Worm (Caenorhabditis elegans): ENCODE measurements around the gene gst-12.
"Not testable (repeated sequence)": the region's sequence is repeated elsewhere in the genome, so short reads cannot be mapped to it uniquely, and the experiment has no call there.

The gst-12 gene

DNA sequence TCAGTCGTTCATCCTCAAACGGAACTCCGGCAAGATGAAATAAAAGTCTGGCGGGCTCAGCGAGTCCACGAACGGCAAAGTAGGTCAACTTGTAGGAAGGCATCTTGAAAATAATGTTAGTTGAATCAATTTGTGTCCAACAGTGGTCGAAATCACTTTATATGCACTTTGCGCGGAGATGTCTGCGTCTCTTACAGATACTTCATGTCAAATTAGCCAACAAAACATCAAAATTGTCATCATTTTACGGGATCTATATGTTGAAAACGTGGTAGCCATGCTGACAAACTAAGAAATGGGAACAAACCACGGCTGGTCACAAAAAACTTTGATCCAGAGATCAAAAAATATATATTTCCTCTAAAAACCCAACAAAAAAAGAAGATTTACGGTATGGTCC is at the start of gene gst-12:
TSS of gene gst-12 (minus strand) at position 254 of the 400 bp plus-strand sequence.
- TF ChIP-seq hmbx-1 (tag; optimal IDR thresholded peaks at IDR 0.05) (no peak), ceh-36 (tag; optimal IDR thresholded peaks at IDR 0.05) (no peak), tra-4 (tag; optimal IDR thresholded peaks at IDR 0.05) (no peak), B0310.2 (tag; optimal IDR thresholded peaks at IDR 0.05) (no peak), ceh-13 (GFP tag; optimal IDR thresholded peaks at IDR 0.05) (no peak), hnd-1 (tag; optimal IDR thresholded peaks at IDR 0.05) (no peak), F13C5.2 (tag; optimal IDR thresholded peaks at IDR 0.05) (no peak), tbx-11 (GFP tag; IDR thresholded peaks at IDR 0.05) (no peak), hmg-4 (GFP tag; optimal IDR thresholded peaks at IDR 0.05) (no peak), flt-1 (GFP tag; IDR thresholded peaks at IDR 0.05) (no peak), pes-1 (GFP tag; IDR thresholded peaks at IDR 0.05) (no peak), sea-1 (GFP tag; conservative IDR thresholded peaks at IDR 0.05) (no peak), tbx-37 (GFP tag; conservative IDR thresholded peaks at IDR 0.05) (no peak), aly-1 (tag; optimal IDR thresholded peaks at IDR 0.05) (no peak), ama-1 (optimal IDR thresholded peaks at IDR 0.05) (no peak), ets-7 (tag; optimal IDR thresholded peaks at IDR 0.05) (no peak), scrt-1 (GFP tag; IDR thresholded peaks at IDR 0.05) (no peak)

DNA sequence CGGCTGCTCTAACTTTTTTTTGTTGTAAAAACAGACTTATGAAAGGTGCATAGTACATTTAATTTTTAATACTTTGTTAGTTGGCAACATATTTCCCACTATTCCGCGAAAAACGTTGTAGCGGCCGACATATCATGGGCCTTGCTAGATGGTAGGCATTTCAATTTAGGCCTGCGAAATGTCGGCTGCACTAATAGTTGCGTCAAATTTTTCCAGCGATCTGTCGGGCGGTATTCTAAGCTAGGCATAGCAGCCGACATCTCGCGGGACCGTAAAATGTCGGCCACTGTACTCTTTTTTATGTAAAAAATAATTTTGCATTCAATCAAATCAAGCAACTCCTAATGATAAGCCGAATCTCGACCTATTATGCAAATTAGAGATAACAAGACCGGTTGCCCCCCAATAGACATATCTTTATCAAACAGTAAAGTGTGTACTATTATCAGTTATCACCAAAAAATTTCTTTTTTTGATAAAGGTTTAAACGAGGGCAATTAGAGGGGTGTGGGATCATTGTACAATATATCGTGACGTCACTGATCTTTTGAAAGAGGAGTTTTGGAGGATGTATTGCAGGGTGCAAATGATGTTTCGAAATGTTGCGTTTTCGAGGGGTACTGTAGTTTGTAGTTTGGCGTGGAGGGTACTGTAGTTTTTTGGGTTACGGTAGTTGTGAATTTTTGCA is 47.3 kb upstream of the gst-12 start:
- TF ChIP-seq hnd-1 (tag; optimal IDR thresholded peaks at IDR 0.05) (no peak), hmbx-1 (tag; optimal IDR thresholded peaks at IDR 0.05) (no peak), hmg-4 (GFP tag; optimal IDR thresholded peaks at IDR 0.05) (no peak), F13C5.2 (tag; optimal IDR thresholded peaks at IDR 0.05) (no peak), tra-4 (tag; optimal IDR thresholded peaks at IDR 0.05) (no peak), flt-1 (GFP tag; IDR thresholded peaks at IDR 0.05) (no peak), tbx-37 (GFP tag; conservative IDR thresholded peaks at IDR 0.05) (no peak), ama-1 (optimal IDR thresholded peaks at IDR 0.05) (no peak), aly-1 (tag; optimal IDR thresholded peaks at IDR 0.05) (no peak), sea-1 (GFP tag; conservative IDR thresholded peaks at IDR 0.05) (no peak)

DNA sequence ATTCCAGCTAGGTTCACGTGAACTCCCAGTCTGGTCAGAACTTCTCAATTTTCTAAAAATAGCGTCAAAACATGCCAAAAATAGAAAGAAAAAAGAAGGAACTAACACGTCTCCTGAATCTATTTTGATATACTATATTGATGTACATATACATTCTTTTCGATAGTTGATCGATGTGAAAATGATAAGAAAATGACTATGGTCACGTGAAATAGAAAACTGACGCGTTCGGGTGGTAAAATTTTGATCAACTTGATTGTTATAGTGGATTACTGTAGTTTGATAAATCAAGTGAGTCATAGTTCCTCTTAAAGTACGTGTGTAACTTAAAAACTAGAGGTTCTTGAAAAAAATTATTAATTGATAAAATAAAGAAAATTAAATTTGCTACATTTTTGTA is 46.6 kb upstream of the gst-12 start:
- TF ChIP-seq ets-7 (tag; optimal IDR thresholded peaks at IDR 0.05) (no peak), ceh-36 (tag; optimal IDR thresholded peaks at IDR 0.05) (no peak), B0310.2 (tag; optimal IDR thresholded peaks at IDR 0.05) (no peak), ama-1 (optimal IDR thresholded peaks at IDR 0.05) (no peak), tbx-37 (GFP tag; conservative IDR thresholded peaks at IDR 0.05) (no peak), ceh-13 (GFP tag; optimal IDR thresholded peaks at IDR 0.05) (no peak), tra-4 (tag; optimal IDR thresholded peaks at IDR 0.05) (no peak), pes-1 (GFP tag; IDR thresholded peaks at IDR 0.05) (no peak), tbx-11 (GFP tag; IDR thresholded peaks at IDR 0.05) (no peak)

DNA sequence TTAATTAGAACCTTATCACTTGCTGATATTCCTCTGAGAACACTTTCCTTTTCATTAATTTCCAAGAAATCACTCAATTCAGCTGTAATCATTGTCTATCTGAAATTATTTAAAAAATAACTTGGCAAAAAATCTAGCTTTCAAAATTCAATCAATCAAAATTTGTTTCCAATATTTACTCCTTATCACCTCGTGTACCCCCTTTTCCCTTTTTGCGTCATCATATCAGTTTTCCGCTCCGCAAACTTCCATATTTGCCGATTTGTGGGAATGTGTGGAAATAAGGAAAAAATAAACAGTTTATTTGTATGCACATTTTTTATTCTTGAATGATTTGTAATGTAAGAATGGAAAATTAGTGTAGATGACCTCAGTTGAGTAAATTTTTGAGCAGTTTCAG is 44.1 kb upstream of the gst-12 start, which contains the start of gene C31C9.6:
TSS of gene C31C9.6 (minus strand) at position 101 of the 400 bp plus-strand sequence.
- TF ChIP-seq F13C5.2 (tag; optimal IDR thresholded peaks at IDR 0.05); hnd-1 (tag; optimal IDR thresholded peaks at IDR 0.05); tbx-11 (GFP tag; IDR thresholded peaks at IDR 0.05): not testable (repeated sequence)

DNA sequence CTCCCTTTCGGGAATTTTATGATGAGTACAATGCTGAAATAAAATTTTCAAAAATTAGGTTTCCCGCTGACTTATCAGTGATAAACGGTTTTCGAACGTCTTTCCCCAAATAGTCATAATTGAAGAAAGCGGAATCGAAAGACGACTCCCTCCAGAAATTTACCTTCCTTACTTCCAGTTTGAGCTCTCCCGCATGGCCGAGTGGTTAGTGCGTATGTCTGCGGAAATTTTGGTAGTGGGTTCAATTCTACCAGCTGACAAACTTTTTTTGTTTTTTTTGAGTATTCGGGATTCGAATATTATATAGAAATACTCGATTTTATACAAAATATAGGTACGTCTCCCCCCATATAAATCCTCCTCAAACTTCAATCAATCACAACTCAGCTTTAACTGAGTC is 40.6 kb upstream of the gst-12 start:
- 0 out of 2 replicates have a peak, but pooled peaks have one; percentile 35 for TF ChIP-seq pes-1 (GFP tag; IDR thresholded peaks at IDR 0.05)

DNA sequence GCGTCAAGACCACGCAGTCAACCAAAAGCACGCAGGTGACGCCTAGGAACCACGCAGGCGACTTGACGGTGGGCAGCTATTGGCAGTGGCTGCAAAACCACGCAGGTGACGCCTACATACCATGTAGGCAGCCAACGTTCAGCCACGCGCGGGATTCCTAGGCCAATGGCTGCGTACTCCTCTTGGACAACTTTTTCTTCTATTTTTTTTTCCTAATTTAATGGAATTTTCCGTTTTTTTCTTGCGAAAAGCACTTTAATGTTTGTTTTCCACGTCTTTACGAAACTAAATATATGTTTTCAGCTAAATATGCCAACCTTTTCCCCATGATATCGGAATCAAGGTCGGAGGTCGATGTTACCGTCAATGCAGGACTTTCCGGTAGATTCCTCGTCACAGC is 36.9 kb upstream of the gst-12 start, which contains the start of gene C31C9.9:
TSS of gene C31C9.9 (plus strand) at position 301 of the 400 bp plus-strand sequence.
- not testable (repeated sequence) for TF ChIP-seq flt-1 (GFP tag; IDR thresholded peaks at IDR 0.05); B0310.2 (tag; optimal IDR thresholded peaks at IDR 0.05); ama-1 (optimal IDR thresholded peaks at IDR 0.05)

DNA sequence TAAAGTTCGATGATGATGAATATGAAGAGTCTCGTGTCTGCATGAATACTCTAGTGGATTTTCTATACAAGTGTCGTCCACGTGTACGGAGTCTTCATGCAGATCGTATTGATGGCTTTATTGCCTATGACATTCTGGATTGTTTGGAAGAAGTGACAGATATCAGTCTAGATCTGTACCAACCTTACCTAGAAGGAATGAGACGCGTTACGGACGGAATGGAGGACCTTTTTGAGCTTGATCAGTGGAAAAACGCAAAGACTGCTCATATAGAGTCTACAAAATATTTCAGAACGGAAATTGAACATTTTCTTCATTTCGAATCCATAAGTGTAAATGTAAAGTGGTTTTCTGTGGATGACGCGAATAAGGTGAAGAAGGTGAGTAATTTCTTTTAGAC is 30.4 kb upstream of the gst-12 start, which contains the start of gene fbxa-169:
TSS of gene fbxa-169 (plus strand) at position 301 of the 400 bp plus-strand sequence.
- TF ChIP-seq sea-1 (GFP tag; conservative IDR thresholded peaks at IDR 0.05) (no peak), ama-1 (optimal IDR thresholded peaks at IDR 0.05) (no peak), ceh-36 (tag; optimal IDR thresholded peaks at IDR 0.05) (no peak), ceh-13 (GFP tag; optimal IDR thresholded peaks at IDR 0.05) (no peak), tbx-11 (GFP tag; IDR thresholded peaks at IDR 0.05) (no peak), flt-1 (GFP tag; IDR thresholded peaks at IDR 0.05) (no peak), tra-4 (tag; optimal IDR thresholded peaks at IDR 0.05) (no peak)

DNA sequence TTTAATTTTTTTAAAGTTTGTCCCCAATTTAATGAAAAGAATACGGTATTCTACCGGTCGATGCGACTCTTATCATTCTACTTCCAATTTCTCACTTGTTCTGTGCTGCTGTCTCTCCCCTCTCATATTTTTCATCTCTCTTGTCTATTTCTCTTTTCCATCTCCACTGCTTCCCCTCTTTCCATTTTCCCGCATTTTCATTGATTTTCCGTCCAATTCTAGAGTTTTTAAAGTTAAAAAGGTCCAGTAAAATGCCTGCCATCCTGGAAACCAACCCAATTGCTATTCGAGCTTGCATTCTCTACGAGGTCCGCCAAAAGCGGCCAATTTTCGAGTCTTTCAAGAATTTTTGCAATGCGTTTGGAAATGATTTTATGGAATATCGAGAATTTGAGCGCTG is 23.4 kb upstream of the gst-12 start, which contains the start of gene fbxa-167:
TSS of gene fbxa-167 (plus strand) at position 179 of the 400 bp plus-strand sequence.
- TF ChIP-seq hmbx-1 (tag; optimal IDR thresholded peaks at IDR 0.05) (no peak), ama-1 (optimal IDR thresholded peaks at IDR 0.05) (no peak), tbx-11 (GFP tag; IDR thresholded peaks at IDR 0.05) (no peak), ceh-13 (GFP tag; optimal IDR thresholded peaks at IDR 0.05) (no peak), pes-1 (GFP tag; IDR thresholded peaks at IDR 0.05) (no peak)

DNA sequence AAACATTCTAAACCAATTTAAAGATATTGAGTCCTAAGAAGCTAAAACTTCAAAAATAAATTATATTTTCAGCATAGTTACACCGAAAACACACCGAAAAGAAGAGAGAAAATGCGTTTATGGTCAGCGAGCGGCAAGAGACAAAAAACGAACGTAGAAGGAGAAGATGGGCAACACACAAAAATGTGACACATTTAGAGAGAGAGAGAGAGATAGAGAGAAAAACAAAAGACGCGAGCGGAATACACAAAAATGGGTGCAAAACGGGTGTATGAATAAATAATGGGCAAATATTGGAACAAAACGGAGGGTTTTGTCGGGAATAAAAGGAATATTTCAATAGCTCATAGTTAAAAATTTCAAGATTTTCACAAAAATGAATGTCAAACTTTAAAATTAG is 22.3 kb upstream of the gst-12 start:
- no peak for TF ChIP-seq ceh-13 (GFP tag; optimal IDR thresholded peaks at IDR 0.05)
- TF ChIP-seq scrt-1 (GFP tag; IDR thresholded peaks at IDR 0.05), result no peak

Measured in whole organism, early embryonic.